Worm (Caenorhabditis elegans) whole organism, L3 larva: ENCODE data around the gene lurp-3.

Source experiments
- ama-1 ChIP-seq: fragments of 150-350 bp; optimal IDR thresholded peaks from 2 replicates; lab custom pipeline; 2018
- nhr-237 ChIP-seq: fragments of 150-350 bp; optimal IDR thresholded peaks from 2 replicates; lab custom pipeline; 2014; ENCODE audit warnings: missing biosample characterization, missing genetic modification characterization
- nhr-25 ChIP-seq: sonication (generic microtip); optimal IDR thresholded peaks from 2 replicates; lab custom pipeline; 2017; ENCODE audit warnings: missing biosample characterization, missing genetic modification characterization
- pqm-1 ChIP-seq: fragments of 150-350 bp; optimal IDR thresholded peaks from 2 replicates; lab custom pipeline; 2017; ENCODE audit warnings: missing biosample characterization, missing genetic modification characterization, inconsistent platforms
- snpc-4 ChIP-seq: fragments of 150-350 bp; optimal IDR thresholded peaks from 2 replicates; lab custom pipeline; 2014; ENCODE audit warnings: missing biosample characterization, missing genetic modification characterization

ce11 chrV:13441661-13442060 lies 13.9 kb upstream of the lurp-3 start, which contains the start of gene col-162:
- no peak for TF ChIP-seq nhr-237 (tag; lab: Kevin White, UChicago)
- TF ChIP-seq pqm-1 (tag; lab: Kevin White, UChicago), result no peak
- no peak for TF ChIP-seq snpc-4 (tag; lab: Kevin White, UChicago)
- no peak for TF ChIP-seq ama-1
- no peak for TF ChIP-seq nhr-25 (tag; lab: Kevin White, UChicago)
